Fruit fly (Drosophila melanogaster): ENCODE data around the gene CG1492.
A peak's percentile ranks its signal among the peaks of the same experiment; 100 is the strongest.

DNA sequence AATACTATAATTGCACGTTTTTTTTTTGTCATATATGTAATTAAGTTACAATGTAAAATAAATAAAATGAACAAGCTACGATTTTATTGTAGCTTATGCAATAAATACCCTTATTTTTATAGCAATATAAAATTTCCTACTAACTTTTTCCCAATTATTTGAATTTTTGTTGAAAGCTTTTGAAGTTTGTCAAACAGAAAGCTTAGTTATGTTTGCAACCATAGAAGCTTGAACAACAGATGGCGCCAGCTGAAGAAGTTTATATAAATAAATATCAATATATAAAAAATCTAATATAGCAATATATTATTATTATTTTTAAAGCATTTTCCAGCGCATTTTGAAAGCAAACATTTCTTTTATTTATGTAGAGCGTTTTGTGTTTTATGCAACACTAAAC is 23.2 kb upstream of the CG1492 start:
- TF ChIP-seq CG8478 (optimal IDR thresholded peaks at IDR 0.05): no peak
- peak in 1 of 2 experiments; percentile 33 for TF ChIP-seq CTCF (optimal IDR thresholded peaks at IDR 0.05)
